Worm (Caenorhabditis elegans): Measurements from ENCODE around the gene nhr-226.

The nhr-226 gene

DNA sequence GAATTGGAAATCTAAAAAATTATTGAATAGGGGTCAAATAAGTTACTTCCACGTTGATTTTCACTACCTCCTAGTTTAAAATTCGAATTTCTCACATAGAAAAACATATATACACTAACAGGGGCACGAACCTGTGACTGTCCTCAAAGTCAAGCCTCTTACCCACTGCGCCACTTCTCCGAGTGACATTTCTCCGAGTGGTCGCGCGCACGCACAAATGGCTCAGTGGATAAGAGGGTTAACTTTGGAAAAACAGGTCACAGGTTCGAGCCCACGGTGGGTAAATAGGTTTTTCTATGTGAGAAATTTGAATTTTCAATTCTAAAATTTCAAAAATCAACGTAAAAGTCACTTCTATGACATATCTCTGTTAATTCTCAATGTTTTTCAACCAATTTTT lies 17.4 kb upstream of the nhr-226 start (continued):
- TF ChIP-seq lin-54 (GFP tag; optimal IDR thresholded peaks at IDR 0.05) (no peak), T07F8.4 (tag; optimal IDR thresholded peaks at IDR 0.05) (no peak), hlh-26 (GFP tag; conservative IDR thresholded peaks at IDR 0.05) (no peak), let-607 (tag; optimal IDR thresholded peaks at IDR 0.05) (no peak), unc-130 (GFP tag; optimal IDR thresholded peaks at IDR 0.05) (no peak), hmg-1.2 (GFP tag; IDR thresholded peaks at IDR 0.05) (peak; percentile 10; the same call in 1 of the 2 replicates), snpc-4 (GFP tag; optimal IDR thresholded peaks at IDR 0.05) (no peak), snpc-4 (tag; optimal IDR thresholded peaks at IDR 0.05) (peak in 1 of 4 experiments; percentile 44), mxl-1 (tag; optimal IDR thresholded peaks at IDR 0.05) (no peak), repo-1 (tag; optimal IDR thresholded peaks at IDR 0.05) (no peak), ceh-27 (GFP tag; optimal IDR thresholded peaks at IDR 0.05) (no peak), dpl-1 (GFP tag; optimal IDR thresholded peaks at IDR 0.05) (no peak), nfya-2 (GFP tag; IDR thresholded peaks at IDR 0.05) (no peak), nhr-179 (tag; optimal IDR thresholded peaks at IDR 0.05) (no peak), cebp-1 (GFP tag; IDR thresholded peaks at IDR 0.05) (no peak), cebp-1 (tag; optimal IDR thresholded peaks at IDR 0.05) (no peak), F22D6.2 (tag; optimal IDR thresholded peaks at IDR 0.05) (no peak)

DNA sequence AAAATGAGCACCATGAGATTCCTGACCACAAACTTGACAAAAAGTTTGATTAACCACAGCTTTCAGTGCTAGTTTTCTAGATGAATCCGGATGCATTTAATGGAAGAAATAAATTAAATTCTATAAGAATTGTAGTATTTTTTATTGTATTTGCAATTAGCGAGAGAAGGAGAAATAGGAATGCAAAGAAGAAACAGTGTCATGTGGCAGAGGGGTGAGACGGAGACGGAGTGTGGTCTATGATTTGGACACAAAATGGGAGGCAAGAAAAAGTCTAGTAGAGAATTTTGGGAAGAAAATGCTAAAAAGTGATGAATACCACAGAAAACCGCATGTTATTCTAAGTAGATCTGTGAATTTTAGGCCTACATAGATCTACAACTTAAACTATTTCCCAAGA lies 16.6 kb upstream of the nhr-226 start, which contains the start of gene nhr-59:
Gene nhr-59 (minus strand): TSS at position 214 of the 400 bp plus-strand sequence.
- TF ChIP-seq aptf-2 (GFP tag; conservative IDR thresholded peaks at IDR 0.05): no peak
- peak; percentile 33 for TF ChIP-seq nhr-80 (tag; optimal IDR thresholded peaks at IDR 0.05)
- no peak for TF ChIP-seq C17E4.6 (GFP tag; IDR thresholded peaks at IDR 0.05)

DNA sequence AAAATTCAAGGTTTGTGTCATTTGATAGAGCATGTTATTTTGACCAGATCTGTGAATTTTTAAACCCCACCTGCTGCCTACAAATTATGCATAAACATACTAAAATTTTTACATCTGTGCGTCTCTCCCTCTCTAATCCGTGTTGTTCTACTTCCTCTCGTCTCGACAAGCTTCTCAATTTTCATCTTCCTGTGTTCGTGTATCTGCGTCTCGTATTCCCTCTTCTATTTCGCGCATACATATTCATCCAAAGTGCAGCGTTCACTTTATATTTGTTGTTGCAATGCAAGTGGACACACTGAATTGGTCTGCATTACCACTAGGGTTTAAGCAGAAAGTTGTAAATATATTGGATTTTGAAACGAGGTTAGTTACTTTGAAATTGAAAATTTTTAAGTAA lies 16.1 kb upstream of the nhr-226 start, which contains the start of gene fbxa-137:
Gene fbxa-137 (plus strand): TSS at position 274 of the 400 bp plus-strand sequence.
- TF ChIP-seq madf-6 (GFP tag; IDR thresholded peaks at IDR 0.05): no peak
- no peak for TF ChIP-seq madf-10 (tag; optimal IDR thresholded peaks at IDR 0.05)
- no peak for TF ChIP-seq chd-7 (tag; optimal IDR thresholded peaks at IDR 0.05)
- no peak for TF ChIP-seq let-607 (tag; optimal IDR thresholded peaks at IDR 0.05)
- TF ChIP-seq ztf-22 (GFP tag; optimal IDR thresholded peaks at IDR 0.05): no peak
- TF ChIP-seq K11D2.4 (GFP tag; IDR thresholded peaks at IDR 0.05): no peak
- TF ChIP-seq ama-1 (optimal IDR thresholded peaks at IDR 0.05): no peak
- no peak for TF ChIP-seq ama-1 (GFP tag; optimal IDR thresholded peaks at IDR 0.05)
- no peak for TF ChIP-seq C06A6.2 (GFP tag; conservative IDR thresholded peaks at IDR 0.05)
- TF ChIP-seq hmg-20 (GFP tag; IDR thresholded peaks at IDR 0.05): no peak
- TF ChIP-seq bed-1 (GFP tag; IDR thresholded peaks at IDR 0.05): no peak
- TF ChIP-seq mxl-1 (tag; optimal IDR thresholded peaks at IDR 0.05): no peak
- TF ChIP-seq mcd-1 (GFP tag; IDR thresholded peaks at IDR 0.05): no peak
- TF ChIP-seq sptf-2 (GFP tag; optimal IDR thresholded peaks at IDR 0.05): no peak
- TF ChIP-seq hmg-1.2 (GFP tag; IDR thresholded peaks at IDR 0.05): no peak
- no peak for TF ChIP-seq hlh-26 (GFP tag; conservative IDR thresholded peaks at IDR 0.05)
- TF ChIP-seq zfh-2 (GFP tag; conservative IDR thresholded peaks at IDR 0.05): no peak

DNA sequence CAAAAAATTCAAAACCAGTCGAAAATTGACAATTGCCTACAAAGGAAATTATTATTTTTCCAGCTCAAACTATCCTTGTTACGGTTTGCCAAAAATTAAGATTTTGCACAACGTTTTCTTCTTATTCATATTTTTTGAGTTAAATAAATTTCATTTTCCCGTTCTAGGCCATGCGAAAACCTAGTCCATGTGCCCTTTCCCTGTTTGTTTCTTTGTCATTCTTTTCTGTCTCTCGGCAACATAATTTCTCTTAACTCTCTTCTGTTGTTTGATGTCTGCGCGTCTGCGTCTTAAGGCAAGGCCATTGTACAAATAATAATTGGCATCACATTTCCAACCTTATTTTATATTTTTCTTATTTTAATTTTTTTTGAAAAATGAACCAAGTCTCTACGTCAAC lies 13.2 kb upstream of the nhr-226 start, which contains the start of gene nhr-228:
Gene nhr-228 (plus strand): TSS at position 261 of the 400 bp plus-strand sequence.
- TF ChIP-seq cebp-1 (GFP tag; IDR thresholded peaks at IDR 0.05) (no peak), cebp-1 (tag; optimal IDR thresholded peaks at IDR 0.05) (peak; percentile 35), nhr-80 (tag; optimal IDR thresholded peaks at IDR 0.05) (peak; percentile 68), rec-8 (tag; optimal IDR thresholded peaks at IDR 0.05) (no peak), die-1 (tag; optimal IDR thresholded peaks at IDR 0.05) (no peak), attf-5 (GFP tag; optimal IDR thresholded peaks at IDR 0.05) (peak; percentile 66), F10E7.11 (tag; optimal IDR thresholded peaks at IDR 0.05) (no peak), hmg-1.2 (GFP tag; IDR thresholded peaks at IDR 0.05) (peak; percentile 70; the same call in 1 of the 2 replicates)
